Fruit fly (Drosophila melanogaster): ENCODE results near the gene BoYb.

The BoYb gene

dm6 chr3L:22909914-22910541 is 8.3 kb downstream of the BoYb start, which contains the start of gene CG12768 (continued):
- no peak for TF ChIP-seq Pdp1 (GFP tag; optimal IDR thresholded peaks at IDR 0.05)
- TF ChIP-seq CG3407 (GFP tag; optimal IDR thresholded peaks at IDR 0.05): no peak
- TF ChIP-seq fd96Cb (tag; optimal IDR thresholded peaks at IDR 0.05): peak; percentile 13
- no peak for TF ChIP-seq Ssrp (tag; optimal IDR thresholded peaks at IDR 0.05)
- no peak for TF ChIP-seq MBD-R2 (GFP tag; IDR thresholded peaks at IDR 0.05)
- no peak for TF ChIP-seq CG7839 (tag; optimal IDR thresholded peaks at IDR 0.05)
- TF ChIP-seq CkIIα-i1 (GFP tag; IDR thresholded peaks at IDR 0.05): no peak
- TF ChIP-seq Dp (GFP tag; optimal IDR thresholded peaks at IDR 0.05): no peak
- TF ChIP-seq ase (GFP tag; IDR thresholded peaks at IDR 0.05): 0 out of 3 replicates have a peak, but pooled peaks have one; percentile 6
- peak; percentile 16 for TF ChIP-seq CG6854 (GFP tag; optimal IDR thresholded peaks at IDR 0.05)
- peak; percentile 8 for TF ChIP-seq Nf-YB (GFP tag; optimal IDR thresholded peaks at IDR 0.05)
- no peak for TF ChIP-seq CG10565 (GFP tag; optimal IDR thresholded peaks at IDR 0.05)
- no peak for TF ChIP-seq CG43689 (GFP tag; IDR thresholded peaks at IDR 0.05)
- no peak for TF ChIP-seq HmgD (GFP tag; optimal IDR thresholded peaks at IDR 0.05)
- no peak for TF ChIP-seq caup (GFP tag; optimal IDR thresholded peaks at IDR 0.05; ENCODE audit: severe bottlenecking)
- no peak for TF ChIP-seq HLHmδ (GFP tag; optimal IDR thresholded peaks at IDR 0.05)
- peak; percentile 61 for TF ChIP-seq gem (tag; optimal IDR thresholded peaks at IDR 0.05)
- no peak for TF ChIP-seq zen (tag; optimal IDR thresholded peaks at IDR 0.05)
- TF ChIP-seq gcm2 (GFP tag; optimal IDR thresholded peaks at IDR 0.05): no peak
- peak; percentile 74 for TF ChIP-seq yki (optimal IDR thresholded peaks at IDR 0.05)
- TF ChIP-seq ATbp (GFP tag; optimal IDR thresholded peaks at IDR 0.05): peak; percentile 35
- TF ChIP-seq dm (GFP tag; optimal IDR thresholded peaks at IDR 0.05): no peak
- TF ChIP-seq exex (tag; optimal IDR thresholded peaks at IDR 0.05): no peak
- TF ChIP-seq CG1529 (GFP tag; optimal IDR thresholded peaks at IDR 0.05): peak; percentile 30
- TF ChIP-seq CG14710 (tag; optimal IDR thresholded peaks at IDR 0.05): peak; percentile 25
- no peak for TF ChIP-seq CG12104 (GFP tag; optimal IDR thresholded peaks at IDR 0.05)
- TF ChIP-seq bsh (GFP tag; optimal IDR thresholded peaks at IDR 0.05): peak in 1 of 2 experiments; percentile 13
- TF ChIP-seq tio (GFP tag; optimal IDR thresholded peaks at IDR 0.05): no peak
- TF ChIP-seq CG12942 (GFP tag; optimal IDR thresholded peaks at IDR 0.05): no peak
- no peak for TF ChIP-seq HmgZ (tag; optimal IDR thresholded peaks at IDR 0.05)
- TF ChIP-seq CG17385 (GFP tag; optimal IDR thresholded peaks at IDR 0.05): peak; percentile 12
- TF ChIP-seq fd64A (GFP tag; optimal IDR thresholded peaks at IDR 0.05): no peak
- peak; percentile 45 for TF ChIP-seq Meics (GFP tag; optimal IDR thresholded peaks at IDR 0.05)
- peak; percentile 13 for TF ChIP-seq lab (GFP tag; optimal IDR thresholded peaks at IDR 0.05)
- TF ChIP-seq D (optimal IDR thresholded peaks at IDR 0.05): no peak
- peak; percentile 50 for TF ChIP-seq D (GFP tag; optimal IDR thresholded peaks at IDR 0.05)
- TF ChIP-seq run (tag; optimal IDR thresholded peaks at IDR 0.05): no peak
- no peak for TF ChIP-seq seq (GFP tag; IDR thresholded peaks at IDR 0.05)
- no peak for TF ChIP-seq CG15479 (GFP tag; optimal IDR thresholded peaks at IDR 0.05)
- TF ChIP-seq peb (GFP tag; IDR thresholded peaks at IDR 0.05): no peak
- TF ChIP-seq ftz-f1 (GFP tag; optimal IDR thresholded peaks at IDR 0.05): no peak
- TF ChIP-seq sr (GFP tag; IDR thresholded peaks at IDR 0.05): peak; percentile 84
- no peak for TF ChIP-seq pita (GFP tag; optimal IDR thresholded peaks at IDR 0.05)

All from whole organism, embryonic.